Fruit fly (Drosophila melanogaster): Measurements from ENCODE around the gene Cpr72Ec.
A peak's percentile ranks its signal among the peaks of the same experiment; 100 is the strongest.

Cpr72Ec gene

dm6 chr3L:16359219-16359748 lies 7.9 kb downstream of the Cpr72Ec start, which contains the start of gene ringer (continued):
- TF ChIP-seq zfh2 (GFP tag; optimal IDR thresholded peaks at IDR 0.05) = no peak
- no peak for TF ChIP-seq CG10979 (tag; optimal IDR thresholded peaks at IDR 0.05)
- TF ChIP-seq CG12104 (GFP tag; optimal IDR thresholded peaks at IDR 0.05) = no peak
- no peak for TF ChIP-seq scrt (GFP tag; optimal IDR thresholded peaks at IDR 0.05)
- TF ChIP-seq lilli (GFP tag; optimal IDR thresholded peaks at IDR 0.05) = peak; percentile 31
- TF ChIP-seq Bgb (GFP tag; IDR thresholded peaks at IDR 0.05; ENCODE audit: partially characterized antibody) = peak; percentile 21; the same call in 1 of the 2 replicates
- peak; percentile 6 for TF ChIP-seq Fer3 (tag; optimal IDR thresholded peaks at IDR 0.05)
- no peak for TF ChIP-seq Hr3 (GFP tag; optimal IDR thresholded peaks at IDR 0.05)
- TF ChIP-seq inv (GFP tag; IDR thresholded peaks at IDR 0.05; ENCODE audit: partially characterized antibody) = no peak
- TF ChIP-seq CG2678 (tag; optimal IDR thresholded peaks at IDR 0.05) = peak; percentile 16
- peak; percentile 65 for TF ChIP-seq Deaf1 (tag; optimal IDR thresholded peaks at IDR 0.05)
- no peak for TF ChIP-seq Xrp1 (GFP tag; IDR thresholded peaks at IDR 0.05)
- TF ChIP-seq sisA (GFP tag; IDR thresholded peaks at IDR 0.05) = no peak
- peak; percentile 33 for TF ChIP-seq Meics (GFP tag; optimal IDR thresholded peaks at IDR 0.05)
- no peak for TF ChIP-seq C15 (GFP tag; IDR thresholded peaks at IDR 0.05)
- TF ChIP-seq abd-A (tag; optimal IDR thresholded peaks at IDR 0.05) = no peak
- no peak for TF ChIP-seq zf30C (GFP tag; optimal IDR thresholded peaks at IDR 0.05)
- TF ChIP-seq CG4360 (GFP tag; IDR thresholded peaks at IDR 0.05) = no peak
- TF ChIP-seq CG15601 (tag; optimal IDR thresholded peaks at IDR 0.05) = no peak
- peak; percentile 14 for TF ChIP-seq Fer1 (GFP tag; optimal IDR thresholded peaks at IDR 0.05)
- TF ChIP-seq ssp (GFP tag; IDR thresholded peaks at IDR 0.05) = no peak
- no peak for TF ChIP-seq twi (tag; optimal IDR thresholded peaks at IDR 0.05)
- TF ChIP-seq p53 (GFP tag; optimal IDR thresholded peaks at IDR 0.05) = no peak
- peak; percentile 12 for TF ChIP-seq lab (GFP tag; optimal IDR thresholded peaks at IDR 0.05)
- TF ChIP-seq Dek (tag; optimal IDR thresholded peaks at IDR 0.05) = peak; percentile 23
- no peak for TF ChIP-seq NK7.1 (GFP tag; optimal IDR thresholded peaks at IDR 0.05)
- no peak for TF ChIP-seq CG4707 (GFP tag; optimal IDR thresholded peaks at IDR 0.05)
- peak; percentile 29 for TF ChIP-seq gro (GFP tag; optimal IDR thresholded peaks at IDR 0.05)
- TF ChIP-seq Dfd (GFP tag; optimal IDR thresholded peaks at IDR 0.05) = no peak
- TF ChIP-seq CG33213 (GFP tag; optimal IDR thresholded peaks at IDR 0.05) = no peak
- TF ChIP-seq Antp (GFP tag; optimal IDR thresholded peaks at IDR 0.05) = no peak
- no peak for TF ChIP-seq HmgD (GFP tag; optimal IDR thresholded peaks at IDR 0.05)
- TF ChIP-seq CG18476 (GFP tag; optimal IDR thresholded peaks at IDR 0.05) = no peak
- TF ChIP-seq Dbx (GFP tag; IDR thresholded peaks at IDR 0.05) = 0 out of 3 replicates have a peak, but pooled peaks have one; percentile 31
- TF ChIP-seq CG16779 (GFP tag; IDR thresholded peaks at IDR 0.05) = no peak
- TF ChIP-seq Jarid2 (GFP tag; optimal IDR thresholded peaks at IDR 0.05) = peak; percentile 29

- TF ChIP-seq CG8089 (GFP tag; optimal IDR thresholded peaks at IDR 0.05) (no peak), CG2120 (GFP tag; optimal IDR thresholded peaks at IDR 0.05) (peak; percentile 11), kah (GFP tag; optimal IDR thresholded peaks at IDR 0.05) (no peak), CG13894 (tag; optimal IDR thresholded peaks at IDR 0.05) (no peak), Med (GFP tag) (peak; percentile 74), Taf1 (GFP tag; IDR thresholded peaks at IDR 0.05) (0 out of 2 replicates have a peak, but pooled peaks have one; percentile 20), sens (GFP tag) (peak; percentile 11), row (GFP tag; IDR thresholded peaks at IDR 0.05) (0 out of 3 replicates have a peak, but pooled peaks have one; percentile 20)
Observed at dm6 chr3L:16357860-16358259, 9.3 kb downstream of the Cpr72Ec start.
